Worm (Caenorhabditis elegans) whole organism, dauer: ENCODE results near the gene fbxa-104.

Experiments
- unc-62 ChIP-seq: sonication (generic microtip); optimal IDR thresholded peaks from 2 replicates; lab custom pipeline; 2017; ENCODE audit warnings: missing biosample characterization, missing genetic modification reagents, missing genetic modification characterization

fbxa-104 gene

DNA sequence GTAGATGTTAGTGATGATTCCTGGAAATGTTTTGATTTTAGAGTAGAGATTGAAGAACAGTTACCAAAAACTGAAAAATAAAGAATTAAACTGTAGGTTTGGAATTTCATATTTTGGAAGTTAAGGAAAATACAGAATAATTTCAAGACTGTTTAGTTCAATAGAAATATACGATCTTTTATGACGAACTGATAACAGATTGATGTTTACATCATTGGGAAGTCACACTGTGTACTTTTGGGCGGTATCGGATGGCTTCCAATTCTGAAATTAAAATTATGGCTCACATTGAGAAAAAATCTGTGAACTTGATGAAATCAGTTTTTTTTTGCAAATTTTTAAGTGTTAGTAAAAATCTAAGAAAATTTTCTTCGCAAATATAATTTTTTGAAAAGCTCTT, 9.0 kb upstream of the fbxa-104 start, which contains the start of gene T26H5.8:
TSS of gene T26H5.8 (minus strand) at position 270 of the 400 bp plus-strand sequence.
- TF ChIP-seq unc-62: no peak

DNA sequence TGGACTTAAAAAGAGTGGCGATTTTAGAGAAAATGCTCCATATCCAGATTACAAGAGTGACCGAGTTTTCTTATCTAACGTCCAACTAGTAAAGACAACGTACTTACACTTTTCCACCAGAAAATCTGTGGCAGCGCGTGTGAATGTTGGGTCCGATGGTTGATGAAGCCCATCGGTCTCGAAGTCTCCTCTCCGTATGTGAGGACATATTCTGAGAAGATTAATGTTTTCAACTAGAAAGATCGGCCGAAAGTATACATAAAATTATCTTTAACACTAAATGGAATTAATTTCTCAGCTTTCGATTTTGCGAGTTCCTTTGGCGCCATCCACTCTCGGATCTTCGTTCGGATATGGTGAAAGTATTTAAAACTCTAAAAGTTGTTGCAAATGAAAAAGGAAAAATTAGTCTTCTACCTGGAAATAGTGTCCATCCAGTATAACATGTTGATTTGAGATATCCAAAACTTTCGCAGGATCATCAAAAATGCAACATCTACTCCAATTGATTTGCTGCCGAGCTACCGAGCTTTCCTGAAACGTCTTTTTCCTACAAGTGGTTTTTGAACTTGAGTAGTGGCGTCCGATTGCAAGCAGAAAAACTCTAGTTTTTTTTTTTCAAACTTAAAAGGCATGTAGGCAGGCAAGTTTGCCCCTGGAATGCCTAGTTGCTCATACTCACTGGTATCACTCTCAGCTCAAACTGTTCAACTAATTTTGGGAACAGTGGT, 8.0 kb upstream of the fbxa-104 start:
- TF ChIP-seq unc-62: no peak

DNA sequence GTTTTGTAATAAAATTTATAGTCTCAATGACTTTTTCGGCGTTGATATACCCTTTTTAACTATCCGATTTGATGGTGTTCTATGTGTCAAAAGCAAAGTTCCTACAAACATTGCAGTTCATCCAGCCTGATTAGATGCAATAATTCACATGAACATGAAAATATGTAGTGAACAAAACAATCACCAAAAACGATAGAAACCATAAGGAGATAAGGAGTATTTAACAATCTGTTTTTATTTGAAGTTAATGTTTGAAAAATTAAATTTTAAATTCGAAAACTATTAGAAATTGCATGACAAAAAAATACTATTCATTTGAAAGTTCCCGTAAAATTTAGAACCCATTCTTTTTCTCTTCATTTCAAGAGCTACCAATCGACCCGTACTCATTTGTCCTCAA, 3.5 kb upstream of the fbxa-104 start, which contains the start of gene fbxa-209:
TSS of gene fbxa-209 (minus strand) at position 101 of the 400 bp plus-strand sequence.
- no peak for TF ChIP-seq unc-62

DNA sequence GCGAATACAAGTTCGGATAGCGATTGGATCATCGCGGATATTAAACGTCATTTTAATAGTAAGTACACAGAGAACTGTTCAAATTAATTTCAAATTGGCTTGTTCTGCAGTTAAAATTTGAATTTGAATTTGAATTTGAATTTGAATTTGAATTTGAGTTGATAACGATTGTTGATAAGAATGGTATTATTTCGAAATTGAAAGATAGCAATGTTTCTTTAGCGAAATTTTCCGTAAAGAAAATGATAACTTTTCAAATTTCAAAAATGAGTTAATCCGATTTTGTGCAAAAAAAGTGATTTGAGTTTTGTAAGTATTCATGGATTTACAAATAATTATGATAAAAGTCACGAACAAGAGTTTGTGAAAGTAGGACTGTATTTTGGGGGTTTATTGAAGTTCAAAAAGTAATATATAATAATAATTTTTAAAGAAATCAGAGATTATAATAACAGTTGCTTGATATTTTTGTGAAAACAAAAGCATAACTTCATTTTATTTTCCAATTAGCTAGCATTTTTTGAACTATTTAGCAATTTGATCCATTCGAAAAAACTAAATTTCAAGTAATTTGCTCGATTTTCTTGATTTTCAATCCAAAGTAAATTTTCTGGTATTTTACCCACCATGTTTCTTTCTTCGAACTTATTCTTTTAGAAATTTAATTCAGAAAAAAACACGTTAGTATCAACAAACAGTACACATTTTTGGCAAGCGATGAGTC, 2.0 kb upstream of the fbxa-104 start, which contains the start of gene Y36E3A.2:
TSS of gene Y36E3A.2 (plus strand) at position 674 of the 724 bp plus-strand sequence.
- TF ChIP-seq unc-62: no peak

DNA sequence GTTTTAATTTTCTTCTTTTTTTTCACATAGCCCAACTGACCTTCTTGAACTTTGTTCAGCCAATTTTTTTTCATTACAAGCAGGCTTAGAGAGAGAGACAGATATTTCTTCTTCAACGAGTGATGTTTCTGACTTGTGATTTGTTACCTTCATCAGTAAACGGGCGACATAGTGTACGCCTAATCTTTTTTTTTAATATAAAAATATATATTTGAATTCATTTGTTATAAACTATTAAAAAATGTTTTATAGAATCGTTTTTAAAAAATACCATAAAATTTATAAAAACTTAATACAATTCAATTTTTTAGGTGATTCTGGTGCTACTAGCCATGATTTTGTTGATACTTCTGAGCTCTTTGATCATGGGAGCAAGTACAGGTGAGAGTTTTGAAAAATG, 5.7 kb downstream of the fbxa-104 start, which contains the start of gene T06E6.10:
TSS of gene T06E6.10 (plus strand) at position 301 of the 400 bp plus-strand sequence.
- no peak for TF ChIP-seq unc-62

DNA sequence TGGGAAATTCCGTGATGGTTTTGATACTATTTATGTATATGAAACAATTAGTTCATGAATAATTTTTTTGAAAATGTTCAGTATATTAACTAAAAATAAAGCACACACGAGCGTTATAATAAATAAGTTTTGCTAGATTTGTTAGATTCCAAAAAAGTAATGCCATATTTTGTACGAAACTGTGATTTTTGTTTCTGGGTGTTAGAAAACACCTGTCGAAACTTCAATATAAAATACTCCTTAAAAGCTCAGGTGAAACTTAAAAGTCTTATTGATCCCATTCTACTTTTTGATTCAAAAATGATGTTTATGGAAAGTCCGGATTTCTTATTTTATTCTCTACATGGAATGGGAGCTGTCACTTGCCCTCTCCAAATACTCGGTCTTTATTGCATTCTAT, 7.5 kb downstream of the fbxa-104 start, which contains the start of gene srh-265:
TSS of gene srh-265 (plus strand) at position 301 of the 400 bp plus-strand sequence.
- no peak for TF ChIP-seq unc-62

DNA sequence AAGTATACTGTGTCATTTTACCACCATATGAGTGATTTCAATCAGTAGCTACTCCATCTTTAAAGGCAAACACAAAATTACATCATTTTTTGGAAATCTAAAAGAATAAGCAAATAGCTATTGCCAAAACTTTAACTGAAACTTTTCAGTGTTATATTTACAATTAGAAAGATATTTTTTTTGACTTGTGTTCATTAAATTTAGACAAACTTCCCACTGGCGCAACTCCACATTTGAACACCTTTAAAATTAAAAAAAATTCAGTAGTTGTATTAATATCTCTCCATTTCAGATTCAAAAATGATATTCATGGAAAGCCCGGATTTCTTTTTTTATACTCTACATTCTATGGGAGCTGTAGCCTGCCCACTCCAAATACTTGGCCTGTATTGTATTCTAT, 9.6 kb downstream of the fbxa-104 start, which contains the start of gene srh-264:
TSS of gene srh-264 (plus strand) at position 301 of the 400 bp plus-strand sequence.
- no peak for TF ChIP-seq unc-62

DNA sequence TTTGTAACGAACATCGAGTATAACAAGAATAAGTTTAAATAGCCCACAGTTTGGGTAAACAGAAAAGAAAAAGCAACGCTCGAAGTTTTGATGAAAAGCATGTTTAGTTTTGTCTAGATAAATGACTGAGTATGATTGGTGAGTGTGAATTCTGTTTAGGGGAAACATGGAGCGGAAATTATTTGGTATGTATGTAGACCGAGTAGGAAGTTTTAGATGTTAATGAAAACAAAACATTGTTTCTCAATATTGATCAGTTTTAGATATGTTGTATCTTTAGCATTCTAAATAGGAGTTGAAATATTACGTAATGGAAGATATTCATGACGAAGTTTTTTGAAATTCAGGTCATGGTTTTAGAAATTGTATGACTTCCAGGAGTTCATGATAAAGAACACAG, 10.9 kb downstream of the fbxa-104 start, which contains the start of gene srbc-63:
TSS of gene srbc-63 (minus strand) at position 101 of the 400 bp plus-strand sequence.
- TF ChIP-seq unc-62: no peak

DNA sequence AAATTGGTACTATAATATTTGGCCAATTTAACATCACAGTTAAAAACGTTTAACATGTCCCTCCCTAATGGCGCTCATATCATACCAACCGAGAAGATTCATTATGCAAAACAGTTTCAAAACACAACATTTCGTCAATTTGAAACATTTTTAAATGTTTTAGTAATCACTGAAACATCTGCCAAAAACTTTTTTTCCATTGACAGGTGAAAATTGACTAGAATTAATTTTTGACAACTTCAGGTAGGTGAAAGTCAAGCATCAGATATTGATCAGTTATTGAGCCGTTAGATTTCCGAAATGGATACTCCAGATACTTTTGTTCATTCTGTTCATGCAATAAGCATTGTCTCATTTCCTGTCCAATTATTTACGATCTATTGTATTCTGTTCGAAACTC, 16.6 kb downstream of the fbxa-104 start, which contains the start of gene srh-257:
TSS of gene srh-257 (plus strand) at position 301 of the 400 bp plus-strand sequence.
- TF ChIP-seq unc-62: no peak

DNA sequence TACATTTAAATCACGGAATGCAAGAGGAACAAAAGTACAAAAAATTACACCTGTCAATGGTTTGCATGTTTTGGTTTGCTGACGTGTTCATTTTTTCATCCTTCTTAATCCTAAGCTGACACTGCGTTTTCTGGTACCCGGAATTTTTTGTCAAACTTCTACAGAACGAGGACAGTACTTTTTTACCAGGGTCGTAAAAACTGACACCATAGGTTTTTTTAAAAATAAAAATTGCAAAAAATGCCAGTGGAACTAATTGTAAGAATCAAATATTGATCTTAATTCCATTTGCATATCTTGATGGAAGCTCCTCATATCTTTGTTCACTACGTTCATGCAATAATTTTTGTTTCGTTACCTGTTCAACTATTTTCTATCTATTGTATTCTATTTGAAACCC, 18.6 kb downstream of the fbxa-104 start, which contains the start of gene srh-258:
TSS of gene srh-258 (plus strand) at position 301 of the 400 bp plus-strand sequence.
- no peak for TF ChIP-seq unc-62

DNA sequence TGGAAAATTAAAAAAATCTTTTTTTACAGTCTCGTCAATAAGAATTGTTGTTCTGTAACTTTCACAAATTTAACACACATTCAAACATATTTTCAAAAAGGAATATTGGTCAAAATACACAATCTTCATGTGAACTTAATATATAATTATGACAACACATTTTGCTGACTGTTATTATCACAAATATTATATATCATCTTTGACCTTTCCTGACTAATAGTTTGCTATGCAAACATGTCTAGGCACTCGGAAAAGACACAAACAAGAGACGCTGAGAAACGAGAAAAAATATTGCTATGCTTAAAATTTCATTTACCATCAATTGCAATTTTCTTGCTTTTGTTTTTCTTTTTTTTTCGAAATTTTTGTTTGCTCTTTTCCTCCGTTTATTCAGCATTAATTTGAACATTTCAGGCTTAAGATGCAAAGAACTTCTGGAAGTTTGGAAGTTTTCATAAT, 21.6 kb downstream of the fbxa-104 start, which contains the start of gene fbxa-135:
TSS of gene fbxa-135 (plus strand) at position 409 of the 459 bp plus-strand sequence.
- no peak for TF ChIP-seq unc-62

DNA sequence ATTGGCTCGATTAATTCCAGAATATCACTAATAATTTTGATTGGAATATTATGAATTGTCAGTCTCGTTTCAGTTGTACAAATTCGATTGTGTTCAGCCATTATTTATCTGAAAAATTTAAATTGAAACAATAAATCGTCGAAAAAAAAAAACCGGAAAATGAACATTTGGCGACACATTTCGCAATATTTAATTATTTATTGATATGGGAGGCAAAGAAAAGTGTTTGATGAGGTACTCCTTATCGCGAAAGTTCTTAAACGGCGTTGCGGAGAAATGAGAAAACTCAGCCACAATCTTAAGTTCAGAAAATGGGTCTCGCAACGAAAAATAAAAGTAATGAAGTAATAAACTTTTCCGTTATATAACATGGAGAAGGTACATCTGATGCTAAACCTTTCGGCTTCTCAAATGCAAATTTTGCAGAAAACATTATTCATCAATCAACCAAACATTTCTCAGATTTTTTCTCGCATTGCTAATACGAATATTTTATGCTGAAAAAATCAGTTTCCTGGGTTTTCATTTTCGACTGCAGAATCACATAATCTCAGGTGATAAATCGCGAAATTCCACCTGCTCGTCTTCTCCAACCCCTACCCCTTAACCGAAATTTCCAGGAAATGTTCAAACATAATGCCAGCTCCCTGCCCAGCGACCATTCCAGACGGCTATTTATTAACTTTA, 23.6 kb downstream of the fbxa-104 start, which contains the start of the genes T06E6.15 and sri-7:
TSS of gene T06E6.15 (minus strand) at position 101 of the 687 bp plus-strand sequence.
TSS of gene sri-7 (plus strand) at position 637 of the 687 bp plus-strand sequence.
- no peak for TF ChIP-seq unc-62

DNA sequence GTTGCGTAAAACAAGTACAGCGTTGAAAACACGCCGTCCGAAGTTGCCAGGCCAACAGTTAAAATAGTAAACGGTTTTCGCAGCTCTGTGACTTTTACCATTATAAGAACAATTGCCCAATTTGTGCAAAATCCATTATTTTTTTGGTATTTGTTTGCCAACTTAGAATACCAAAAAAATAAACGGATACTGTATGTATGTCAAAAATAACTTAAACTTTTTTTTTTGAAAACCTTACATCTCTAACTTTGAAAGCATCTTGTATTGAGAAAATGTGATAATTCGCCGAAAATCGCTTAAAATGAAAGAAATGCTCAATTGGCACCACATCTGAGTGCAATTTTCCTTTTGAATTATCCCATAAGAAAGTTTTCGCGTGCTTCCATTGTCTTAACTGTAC, 24.8 kb downstream of the fbxa-104 start, which contains the start of gene fbxa-199:
TSS of gene fbxa-199 (minus strand) at position 101 of the 400 bp plus-strand sequence.
- no peak for TF ChIP-seq unc-62

DNA sequence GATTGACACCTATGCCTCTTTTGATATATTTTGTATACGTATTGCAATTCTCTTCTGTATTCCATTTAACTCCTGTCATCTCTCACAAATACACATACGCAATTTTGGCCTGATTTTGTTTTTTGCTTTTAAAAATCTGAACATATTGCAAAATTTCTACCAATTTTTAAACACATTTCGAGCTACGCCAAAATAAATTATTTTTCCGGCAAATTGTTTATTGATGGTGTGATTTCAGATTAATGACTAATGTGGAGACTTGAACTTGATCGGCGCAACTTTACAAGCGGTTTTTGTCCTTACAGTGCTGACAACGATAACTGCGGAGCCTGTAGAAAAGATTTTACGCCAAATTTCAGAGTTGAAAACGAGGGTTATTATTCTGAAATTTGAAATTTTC, 26.3 kb downstream of the fbxa-104 start:
- no peak for TF ChIP-seq unc-62

DNA sequence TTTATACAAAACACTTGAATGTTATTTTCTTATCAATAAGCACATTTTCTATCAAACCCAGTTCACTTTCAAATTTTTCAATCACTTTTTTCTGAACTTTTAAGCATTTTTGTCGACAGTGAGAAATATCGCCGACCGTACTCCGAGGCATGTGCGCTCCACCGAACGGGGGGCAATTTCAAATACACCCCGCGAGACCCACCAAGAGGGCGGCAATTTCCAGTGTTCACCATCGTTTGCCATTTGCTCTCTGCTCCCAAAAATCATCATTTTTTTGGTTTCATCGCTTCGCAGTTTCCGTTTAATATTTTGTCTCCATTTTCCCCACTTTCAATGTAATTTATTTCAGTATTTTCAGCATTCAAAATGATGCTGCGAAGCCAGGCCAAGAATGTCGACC, 28.1 kb downstream of the fbxa-104 start, which contains the start of gene cyb-3:
TSS of gene cyb-3 (plus strand) at position 350 of the 400 bp plus-strand sequence.
- TF ChIP-seq unc-62: no peak

DNA sequence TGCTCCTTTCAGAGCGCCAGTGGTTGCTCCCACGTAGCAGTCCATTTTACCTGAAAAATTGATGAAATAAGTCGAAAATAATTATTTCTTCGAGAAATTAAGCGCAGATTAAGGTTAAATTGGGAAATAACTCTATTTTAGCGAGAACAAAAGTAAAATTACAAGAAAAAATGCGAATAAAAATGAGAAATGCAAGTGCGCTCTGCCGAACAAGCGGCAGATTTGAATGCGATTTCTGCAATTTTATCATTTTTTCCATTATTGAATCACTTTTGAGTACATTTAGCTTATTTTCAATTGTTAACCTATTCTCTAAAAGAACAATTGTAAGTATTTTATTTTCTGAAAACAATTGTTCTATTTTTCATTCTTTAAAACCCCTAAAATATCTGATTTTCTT, 28.6 kb downstream of the fbxa-104 start, which contains the start of gene T06E6.1:
TSS of gene T06E6.1 (minus strand) at position 56 of the 400 bp plus-strand sequence.
- no peak for TF ChIP-seq unc-62
